Fruit fly (Drosophila melanogaster) whole organism, embryonic: ENCODE results near the gene Glut3.

Experiments
- CG10431 ChIP-seq: fragments of 200-800 bp; sonication (Bioruptor generic); optimal IDR thresholded peaks from 3 replicates; lab custom pipeline; 2018; ENCODE audit warnings: missing biosample characterization, mild to moderate bottlenecking, missing genetic modification characterization
- CG12155 ChIP-seq: fragments of 200-800 bp; sonication (Bioruptor generic); optimal IDR thresholded peaks from 3 replicates; lab custom pipeline; 2016; ENCODE audit warnings: missing biosample characterization, missing genetic modification characterization
- CG12391 ChIP-seq: fragments of 200-800 bp; sonication (Bioruptor generic); optimal IDR thresholded peaks from 3 replicates; lab custom pipeline; 2018; ENCODE audit warnings: missing biosample characterization, mild to moderate bottlenecking, missing genetic modification characterization, moderate library complexity
- CG12659 ChIP-seq: fragments of 200-800 bp; sonication (Bioruptor generic); optimal IDR thresholded peaks from 3 replicates; lab custom pipeline; 2017; ENCODE audit warnings: mild to moderate bottlenecking, missing biosample characterization, missing genetic modification reagents, missing genetic modification characterization
- CG13424 ChIP-seq: fragments of 200-800 bp; sonication (Bioruptor generic); optimal IDR thresholded peaks from 2 replicates; lab custom pipeline; 2019; ENCODE audit warnings: missing biosample characterization, mild to moderate bottlenecking, missing genetic modification characterization, moderate library complexity
- CG14860 ChIP-seq: fragments of 200-800 bp; sonication (Bioruptor generic); IDR thresholded peaks from 3 replicates; pipeline ENCODE4 v1.3.6; 2022; ENCODE audit warnings: missing biosample characterization, missing genetic modification characterization; ENCODE audit not compliant: partially characterized antibody
- CG17361 ChIP-seq: fragments of 200-800 bp; sonication (Bioruptor generic); IDR thresholded peaks from 3 replicates; pipeline ENCODE4 v1.3.6; 2022; ENCODE audit warnings: missing biosample characterization, missing genetic modification characterization
- CG17385 ChIP-seq: fragments of 200-800 bp; sonication (Bioruptor generic); optimal IDR thresholded peaks from 3 replicates; lab custom pipeline; 2018; ENCODE audit warnings: missing biosample characterization, mild to moderate bottlenecking, missing genetic modification characterization
- CG18599 ChIP-seq: fragments of 200-800 bp; sonication (Bioruptor generic); optimal IDR thresholded peaks from 3 replicates; lab custom pipeline; 2017; ENCODE audit warnings: missing biosample characterization, missing genetic modification characterization, mild to moderate bottlenecking, moderate library complexity, missing genetic modification reagents
- CG2116 ChIP-seq: fragments of 200-800 bp; sonication (Bioruptor generic); optimal IDR thresholded peaks from 3 replicates; lab custom pipeline; 2018; ENCODE audit warnings: missing biosample characterization, mild to moderate bottlenecking, missing genetic modification characterization
- CG2712 ChIP-seq: fragments of 200-800 bp; optimal IDR thresholded peaks from 3 replicates; lab custom pipeline; 2019; ENCODE audit warnings: missing biosample characterization, mild to moderate bottlenecking, missing genetic modification characterization, moderate library complexity
- CG30431 ChIP-seq: fragments of 200-800 bp; sonication (Bioruptor generic); optimal IDR thresholded peaks from 2 replicates; lab custom pipeline; 2017; ENCODE audit warnings: missing biosample characterization, missing genetic modification characterization
- CG32532 ChIP-seq: fragments of 200-800 bp; sonication (Bioruptor generic); IDR thresholded peaks from 2 replicates; pipeline ENCODE4 v1.3.6; 2022; ENCODE audit warnings: missing biosample characterization, missing genetic modification characterization
- CG33557 ChIP-seq: fragments of 200-800 bp; sonication (Bioruptor generic); optimal IDR thresholded peaks from 2 replicates; lab custom pipeline; 2019; ENCODE audit warnings: missing biosample characterization, mild to moderate bottlenecking, missing genetic modification characterization, moderate library complexity
- CG5245 ChIP-seq: fragments of 200-800 bp; sonication (Bioruptor generic); optimal IDR thresholded peaks from 3 replicates; lab custom pipeline; 2016; ENCODE audit warnings: missing biosample characterization, missing genetic modification characterization
- CG7556 ChIP-seq: fragments of 200-800 bp; sonication (Bioruptor generic); optimal IDR thresholded peaks from 2 replicates; lab custom pipeline; 2017; ENCODE audit warnings: missing biosample characterization, mild to moderate bottlenecking, missing genetic modification characterization
- CoRest ChIP-seq: fragments of 200-800 bp; sonication (Bioruptor generic); optimal IDR thresholded peaks from 3 replicates; lab custom pipeline; 2018; ENCODE audit warnings: missing biosample characterization, mild to moderate bottlenecking, missing genetic modification characterization, moderate library complexity
- D ChIP-seq, 2 experiments: fragments of 200-800 bp in 1 of 2; fragments of >200 bp in 1 of 2; sonication (Bioruptor generic) in 1 of 2; optimal IDR thresholded peaks; 2 replicates in 1 of 2; 3 replicates in 1 of 2; lab custom pipeline; 2017; ENCODE audit warnings: mild to moderate bottlenecking in 1 of 2, missing biosample characterization in 1 of 2, missing genetic modification characterization in 1 of 2, missing genetic modification reagents in 1 of 2
- D19A ChIP-seq: fragments of 200-800 bp; optimal IDR thresholded peaks from 3 replicates; lab custom pipeline; 2019; ENCODE audit warnings: missing biosample characterization, mild to moderate bottlenecking, missing genetic modification characterization, moderate library complexity
- Deaf1 ChIP-seq: fragments of 200-800 bp; optimal IDR thresholded peaks from 3 replicates; lab custom pipeline; 2019; ENCODE audit warnings: missing biosample characterization, mild to moderate bottlenecking, missing genetic modification characterization, moderate library complexity
- Dp ChIP-seq: fragments of 200-800 bp; sonication (Bioruptor generic); optimal IDR thresholded peaks from 2 replicates; lab custom pipeline; 2018; ENCODE audit warnings: missing biosample characterization, mild to moderate bottlenecking, missing genetic modification characterization, moderate library complexity
- E2f1 ChIP-seq: fragments of 200-800 bp; sonication (Bioruptor generic); IDR thresholded peaks from 2 replicates; pipeline ENCODE4 v1.3.6; 2022; ENCODE audit warnings: missing biosample characterization, missing genetic modification characterization
- Hmr ChIP-seq: fragments of 200-800 bp; sonication (Bioruptor generic); optimal IDR thresholded peaks from 3 replicates; lab custom pipeline; 2017; ENCODE audit warnings: mild to moderate bottlenecking, missing biosample characterization, missing genetic modification reagents, missing genetic modification characterization
- Hr51 ChIP-seq, 2 experiments: fragments of 200-800 bp; sonication (Bioruptor generic); optimal IDR thresholded peaks; 2 replicates in 1 of 2; 3 replicates in 1 of 2; lab custom pipeline; 2016 to 2018; ENCODE audit warnings: missing biosample characterization in 2 of 2, missing genetic modification characterization in 2 of 2, mild to moderate bottlenecking in 1 of 2, moderate library complexity in 1 of 2
- Ptx1 ChIP-seq: fragments of 200-800 bp; sonication (Bioruptor generic); IDR thresholded peaks from 2 replicates; pipeline ENCODE4 v1.3.6; 2022; ENCODE audit warnings: missing biosample characterization, missing genetic modification characterization
- Rfx ChIP-seq: fragments of 200-800 bp; sonication (Bioruptor generic); IDR thresholded peaks from 2 replicates; pipeline ENCODE4 v1.3.6; 2022; ENCODE audit warnings: missing biosample characterization, missing genetic modification characterization
- Tbp ChIP-seq: fragments of >200 bp; optimal IDR thresholded peaks from 2 replicates; lab custom pipeline; 2018; ENCODE audit warnings: missing biosample characterization, missing genetic modification characterization
- Xbp1 ChIP-seq: fragments of 200-800 bp; sonication (Bioruptor generic); optimal IDR thresholded peaks from 3 replicates; lab custom pipeline; 2016; ENCODE audit warnings: missing biosample characterization, mild to moderate bottlenecking, missing genetic modification characterization
- ac ChIP-seq: fragments of 200-800 bp; sonication (Bioruptor generic); optimal IDR thresholded peaks from 3 replicates; lab custom pipeline; 2017; ENCODE audit warnings: missing biosample characterization, mild to moderate bottlenecking, missing genetic modification characterization
- esg ChIP-seq: fragments of 200-800 bp; sonication (Bioruptor generic); conservative IDR thresholded peaks from 2 replicates; pipeline ENCODE4 v1.3.6; 2022; ENCODE audit warnings: missing biosample characterization, missing genetic modification characterization
- ewg ChIP-seq: fragments of 200-800 bp; sonication (Bioruptor generic); optimal IDR thresholded peaks from 3 replicates; lab custom pipeline; 2017; ENCODE audit warnings: mild to moderate bottlenecking, missing biosample characterization, missing genetic modification reagents, missing genetic modification characterization
- fd96Cb ChIP-seq: fragments of 200-800 bp; sonication (Bioruptor generic); optimal IDR thresholded peaks from 2 replicates; lab custom pipeline; 2018; ENCODE audit warnings: missing biosample characterization, mild to moderate bottlenecking, missing genetic modification characterization, moderate library complexity
- ftz-f1 ChIP-seq: fragments of 200-800 bp; sonication (Bioruptor generic); optimal IDR thresholded peaks from 2 replicates; lab custom pipeline; 2016; ENCODE audit warnings: missing biosample characterization, missing genetic modification characterization
- kah ChIP-seq: fragments of 200-800 bp; sonication (Bioruptor generic); optimal IDR thresholded peaks from 2 replicates; lab custom pipeline; 2018; ENCODE audit warnings: missing biosample characterization, mild to moderate bottlenecking, missing genetic modification characterization
- lab ChIP-seq: fragments of 200-800 bp; sonication (Bioruptor generic); optimal IDR thresholded peaks from 3 replicates; lab custom pipeline; 2017; ENCODE audit warnings: missing biosample characterization, missing genetic modification characterization, mild to moderate bottlenecking, moderate library complexity, missing genetic modification reagents
- lilli ChIP-seq: fragments of 200-800 bp; sonication (Bioruptor generic); optimal IDR thresholded peaks from 3 replicates; lab custom pipeline; 2016; ENCODE audit warnings: missing biosample characterization, missing genetic modification characterization
- pan ChIP-seq, 4 experiments: fragments of >200 bp in 3 of 4; fragments of 200-800 bp in 1 of 4; sonication (Bioruptor generic) in 1 of 4; optimal IDR thresholded peaks in 3 of 4; IDR thresholded peaks in 1 of 4; 2 replicates each; pipeline versions ENCODE4 v1.3.6 to Lab custom; 2017 to 2022; ENCODE audit warnings: missing biosample characterization in 2 of 4, missing genetic modification characterization in 2 of 4, mixed read lengths in 1 of 4
- prd ChIP-seq, 3 experiments: fragments of >200 bp in 2 of 3; fragments of 200-800 bp in 1 of 3; sonication (Bioruptor generic) in 1 of 3; optimal IDR thresholded peaks in 2 of 3; IDR thresholded peaks in 1 of 3; 2 replicates in 2 of 3; 3 replicates in 1 of 3; pipeline versions ENCODE4 v1.3.6 to Lab custom; 2017 to 2022; ENCODE audit warnings: missing biosample characterization in 1 of 3, missing genetic modification characterization in 1 of 3
- row ChIP-seq: fragments of 200-800 bp; sonication (Bioruptor generic); IDR thresholded peaks from 3 replicates; pipeline ENCODE4 v1.3.6; 2022; ENCODE audit warnings: missing biosample characterization, missing genetic modification characterization
- scrt ChIP-seq: fragments of 200-800 bp; sonication (Bioruptor generic); optimal IDR thresholded peaks from 2 replicates; lab custom pipeline; 2018; ENCODE audit warnings: missing biosample characterization, mild to moderate bottlenecking, missing genetic modification characterization, moderate library complexity
- sr ChIP-seq: fragments of 200-800 bp; sonication (Bioruptor generic); IDR thresholded peaks from 3 replicates; pipeline ENCODE4 v1.3.6; 2022; ENCODE audit warnings: missing biosample characterization, missing genetic modification characterization
- stc ChIP-seq: fragments of 200-800 bp; sonication (Bioruptor generic); IDR thresholded peaks from 2 replicates; pipeline ENCODE4 v1.3.6; 2022; ENCODE audit warnings: missing biosample characterization, missing genetic modification characterization
- tap ChIP-seq: fragments of 200-800 bp; optimal IDR thresholded peaks from 3 replicates; lab custom pipeline; 2019; ENCODE audit warnings: missing biosample characterization, mild to moderate bottlenecking, missing genetic modification characterization, moderate library complexity
- tin ChIP-seq: fragments of 200-800 bp; sonication (Bioruptor generic); optimal IDR thresholded peaks from 3 replicates; lab custom pipeline; 2016; ENCODE audit warnings: missing biosample characterization, missing genetic modification characterization
- tio ChIP-seq: fragments of 200-800 bp; sonication (Bioruptor generic); optimal IDR thresholded peaks from 2 replicates; lab custom pipeline; 2017; ENCODE audit warnings: missing biosample characterization, missing genetic modification characterization, inconsistent platforms
- trem ChIP-seq: fragments of 200-800 bp; optimal IDR thresholded peaks from 3 replicates; lab custom pipeline; 2019; ENCODE audit warnings: missing biosample characterization, mild to moderate bottlenecking, missing genetic modification characterization, moderate library complexity
- vnd ChIP-seq: fragments of 200-800 bp; sonication (Bioruptor generic); IDR thresholded peaks from 3 replicates; pipeline ENCODE4 v1.3.6; 2022; ENCODE audit warnings: missing biosample characterization, missing genetic modification characterization; ENCODE audit not compliant: partially characterized antibody

The Glut3 gene

DNA sequence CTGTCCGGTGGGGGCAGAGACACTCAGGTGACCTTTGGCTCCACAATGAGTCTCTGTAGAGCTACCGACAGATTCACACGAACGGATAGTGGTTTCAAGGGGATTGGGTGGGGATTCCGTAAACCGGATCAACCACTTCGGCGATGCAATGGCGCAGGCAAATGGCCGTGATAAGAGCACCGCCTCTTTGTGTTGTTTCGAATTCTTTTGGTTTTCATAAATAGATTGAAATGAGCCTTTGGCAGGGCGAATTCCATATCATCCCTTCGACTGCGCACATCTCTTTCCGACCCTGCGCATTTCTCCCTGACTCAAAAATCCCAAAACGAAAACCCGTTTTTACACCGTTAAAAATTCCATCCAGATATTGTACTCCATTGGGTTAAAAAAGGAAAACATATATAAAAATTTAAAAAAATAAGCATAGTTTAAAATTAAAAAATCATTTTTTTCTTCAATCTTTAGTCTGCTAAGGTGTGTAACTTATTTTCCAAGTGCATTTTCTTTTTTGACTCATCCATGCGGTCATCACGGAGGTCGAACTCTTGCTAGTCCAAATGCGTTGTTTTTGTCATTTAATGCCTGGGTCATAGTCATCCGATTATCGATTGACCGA lies 49.6 kb downstream of the Glut3 start (continued):
- TF ChIP-seq Hmr (peak; percentile 39), CG30431 (GFP tag; lab: Kevin White, UChicago) (peak; percentile 18), CG17385 (GFP tag; lab: Kevin White, UChicago) (peak; percentile 37), row (peak; percentile 65), scrt (GFP tag; lab: Kevin White, UChicago) (peak; percentile 29), Rfx (GFP tag; lab: Robert Waterston, UW) (peak; percentile 33; the same call in 1 of the 2 replicates), CG33557 (peak; percentile 52), CG12391 (tag; lab: Kevin White, UChicago) (peak; percentile 74), D19A (peak; percentile 61), esg (peak; percentile 36; the same call in 1 of the 2 replicates), CG13424 (tag; lab: Kevin White, UChicago) (peak; percentile 66), CG18599 (GFP tag; lab: Kevin White, UChicago) (peak; percentile 64), lab (GFP tag; lab: Kevin White, UChicago) (peak; percentile 60), CG2712 (tag; lab: Kevin White, UChicago) (peak; percentile 78), vnd (no peak), ewg (peak; percentile 75), Ptx1 (GFP tag; lab: Robert Waterston, UW) (peak; percentile 72; the same call in 1 of the 2 replicates), CG12659 (GFP tag; lab: Kevin White, UChicago) (peak; percentile 26), prd (optimal IDR thresholded peaks at IDR 0.05; lab: Kevin White, UChicago) (no peak), prd (GFP tag; IDR thresholded peaks at IDR 0.05; lab: Robert Waterston, UW) (peak; percentile 78), sr (GFP tag; lab: Robert Waterston, UW) (no peak), Deaf1 (tag; lab: Kevin White, UChicago) (peak; percentile 8), D (optimal IDR thresholded peaks at IDR 0.05; lab: Kevin White, UChicago) (no peak), D (GFP tag; optimal IDR thresholded peaks at IDR 0.05; lab: Kevin White, UChicago) (peak; percentile 47), fd96Cb (tag; lab: Kevin White, UChicago) (peak; percentile 61), CoRest (tag; lab: Kevin White, UChicago) (peak; percentile 62), tio (GFP tag; lab: Kevin White, UChicago) (peak; percentile 25), tap (tag; lab: Kevin White, UChicago) (peak; percentile 56), ftz-f1 (GFP tag; lab: Kevin White, UChicago) (no peak), CG12155 (peak; percentile 31), stc (GFP tag; lab: Robert Waterston, UW) (peak; percentile 50; the same call in 1 of the 2 replicates), Dp (no peak), trem (tag; lab: Kevin White, UChicago) (peak; percentile 61), tin (GFP tag; lab: Kevin White, UChicago) (peak; percentile 28), ac (peak; percentile 11), CG7556 (GFP tag; lab: Kevin White, UChicago) (peak; percentile 45), pan (optimal IDR thresholded peaks at IDR 0.05; lab: Kevin White, UChicago) (no peak), pan (GFP tag; optimal IDR thresholded peaks at IDR 0.05 in 1 of 2, IDR thresholded peaks at IDR 0.05 in 1 of 2) (peak in 1 of 2 experiments; percentile 67), Tbp (GFP tag; lab: Kevin White, UChicago) (no peak), CG17361 (GFP tag; lab: Robert Waterston, UW) (peak; percentile 70), CG2116 (peak; percentile 10), Hr51 (GFP tag; optimal IDR thresholded peaks at IDR 0.05; lab: Kevin White, UChicago) (peak in 1 of 2 experiments; percentile 56), CG32532 (GFP tag; lab: Robert Waterston, UW) (peak; percentile 51; the same call in 1 of the 2 replicates), E2f1 (GFP tag; lab: Robert Waterston, UW) (peak; percentile 55), kah (GFP tag; lab: Kevin White, UChicago) (no peak), CG10431 (GFP tag; lab: Kevin White, UChicago) (no peak), Xbp1 (GFP tag; lab: Kevin White, UChicago) (peak; percentile 52), CG5245 (GFP tag; lab: Kevin White, UChicago) (no peak), lilli (GFP tag; lab: Kevin White, UChicago) (peak; percentile 5), CG14860 (no peak)
